Fruit fly (Drosophila melanogaster): ENCODE data around the gene Gss2.

The Gss2 gene

dm6 chrX:17876518-17876917 is 23.0 kb upstream of the Gss2 start:
- TF ChIP-seq Rel (GFP tag; optimal IDR thresholded peaks at IDR 0.05) (no peak), Rel (tag; optimal IDR thresholded peaks at IDR 0.05) (peak; percentile 96), CG9705 (GFP tag; optimal IDR thresholded peaks at IDR 0.05) (no peak)

dm6 chrX:17877974-17878373 is 21.5 kb upstream of the Gss2 start:
- TF ChIP-seq Rel (GFP tag; optimal IDR thresholded peaks at IDR 0.05): no peak
- peak; percentile 56 for TF ChIP-seq Rel (tag; optimal IDR thresholded peaks at IDR 0.05)
- TF ChIP-seq Vsx2 (GFP tag; optimal IDR thresholded peaks at IDR 0.05; ENCODE audit: partially characterized antibody): no peak

dm6 chrX:17878632-17879033 is 20.9 kb upstream of the Gss2 start:
- TF ChIP-seq HLH106 (tag; optimal IDR thresholded peaks at IDR 0.05) (no peak), CrebA (GFP tag; optimal IDR thresholded peaks at IDR 0.05; ENCODE audit: borderline replicate concordance) (peak; percentile 79), brk (GFP tag; optimal IDR thresholded peaks at IDR 0.05) (peak; percentile 6), usp (GFP tag; optimal IDR thresholded peaks at IDR 0.05) (no peak), Sp1 (GFP tag; optimal IDR thresholded peaks at IDR 0.05) (peak; percentile 11), Rel (GFP tag; optimal IDR thresholded peaks at IDR 0.05) (peak; percentile 26), Rel (tag; optimal IDR thresholded peaks at IDR 0.05) (peak; percentile 43), dl (GFP tag; optimal IDR thresholded peaks at IDR 0.05; ENCODE audit: insufficient read depth in 1 of 2, partially characterized antibody in 2 of 2) (peak; percentile 31 to 68), dmrt93B (GFP tag; optimal IDR thresholded peaks at IDR 0.05) (no peak), Vsx2 (GFP tag; optimal IDR thresholded peaks at IDR 0.05; ENCODE audit: partially characterized antibody) (peak; percentile 40), psq (GFP tag; optimal IDR thresholded peaks at IDR 0.05) (no peak), jim (GFP tag; optimal IDR thresholded peaks at IDR 0.05) (peak; percentile 94), Hnf4 (GFP tag; optimal IDR thresholded peaks at IDR 0.05) (no peak), Dif (GFP tag; optimal IDR thresholded peaks at IDR 0.05; ENCODE audit: partially characterized antibody) (peak; percentile 92), woc (GFP tag; optimal IDR thresholded peaks at IDR 0.05) (no peak), sage (GFP tag; optimal IDR thresholded peaks at IDR 0.05) (peak; percentile 67), h (GFP tag; optimal IDR thresholded peaks at IDR 0.05) (peak; percentile 72), Hr83 (GFP tag; optimal IDR thresholded peaks at IDR 0.05; ENCODE audit: poor library complexity, severe bottlenecking) (peak; percentile 68)

- TF ChIP-seq CG9705 (GFP tag; optimal IDR thresholded peaks at IDR 0.05) (peak; percentile 37), woc (GFP tag; optimal IDR thresholded peaks at IDR 0.05) (peak; percentile 38), Sp1 (GFP tag; optimal IDR thresholded peaks at IDR 0.05) (peak; percentile 71), Hr83 (GFP tag; optimal IDR thresholded peaks at IDR 0.05; ENCODE audit: poor library complexity, severe bottlenecking) (no peak), Hnf4 (GFP tag; optimal IDR thresholded peaks at IDR 0.05) (peak; percentile 42), Hr78 (GFP tag; optimal IDR thresholded peaks at IDR 0.05) (no peak), fru (GFP tag; optimal IDR thresholded peaks at IDR 0.05) (peak; percentile 45), dmrt93B (GFP tag; optimal IDR thresholded peaks at IDR 0.05) (peak; percentile 49), br (GFP tag; optimal IDR thresholded peaks at IDR 0.05) (peak; percentile 33), h (GFP tag; optimal IDR thresholded peaks at IDR 0.05) (peak; percentile 44), OdsH (GFP tag; optimal IDR thresholded peaks at IDR 0.05) (peak; percentile 21), Mio (GFP tag; optimal IDR thresholded peaks at IDR 0.05) (no peak), Vsx2 (GFP tag; optimal IDR thresholded peaks at IDR 0.05; ENCODE audit: partially characterized antibody) (no peak), CrebA (GFP tag; optimal IDR thresholded peaks at IDR 0.05; ENCODE audit: borderline replicate concordance) (peak; percentile 7), Abd-B (GFP tag; optimal IDR thresholded peaks at IDR 0.05) (no peak), rgr (GFP tag; optimal IDR thresholded peaks at IDR 0.05) (peak; percentile 54), Dif (GFP tag; optimal IDR thresholded peaks at IDR 0.05; ENCODE audit: partially characterized antibody) (no peak), foxo (GFP tag; optimal IDR thresholded peaks at IDR 0.05) (peak in 1 of 2 experiments; percentile 62), Dfd (GFP tag; optimal IDR thresholded peaks at IDR 0.05) (no peak), Jra (GFP tag; optimal IDR thresholded peaks at IDR 0.05) (peak; percentile 40), lola (GFP tag; optimal IDR thresholded peaks at IDR 0.05) (no peak), pan (optimal IDR thresholded peaks at IDR 0.05) (no peak), HLH106 (tag; optimal IDR thresholded peaks at IDR 0.05) (peak; percentile 62), dl (GFP tag; optimal IDR thresholded peaks at IDR 0.05; ENCODE audit: insufficient read depth in 1 of 2, partially characterized antibody in 2 of 2) (no peak), psq (GFP tag; optimal IDR thresholded peaks at IDR 0.05) (peak; percentile 53), Rel (GFP tag; optimal IDR thresholded peaks at IDR 0.05) (peak; percentile 41), Rel (tag; optimal IDR thresholded peaks at IDR 0.05) (no peak), dsf (GFP tag; optimal IDR thresholded peaks at IDR 0.05; ENCODE audit: borderline replicate concordance) (no peak), sage (GFP tag; optimal IDR thresholded peaks at IDR 0.05) (peak; percentile 41), ey (GFP tag; optimal IDR thresholded peaks at IDR 0.05) (peak; percentile 34)
These were observed 20.1 kb upstream of the Gss2 start for dm6 chrX:17879211-17879897.

Data from whole organism, wandering third instar larva.